Fruit fly (Drosophila melanogaster) whole organism, embryonic: ENCODE measurements around the gene CG6933.

Experiments
- Adf1 ChIP-seq: fragments of 200-800 bp; sonication (Bioruptor generic); IDR thresholded peaks from 2 replicates; pipeline ENCODE4 v1.3.6; 2022; ENCODE audit warnings: missing biosample characterization, missing genetic modification characterization
- CG11398 ChIP-seq: fragments of 200-800 bp; sonication (Bioruptor generic); optimal IDR thresholded peaks from 2 replicates; lab custom pipeline; 2016; ENCODE audit warnings: missing biosample characterization, missing genetic modification characterization
- CG12219 ChIP-seq: fragments of 200-800 bp; sonication (Bioruptor generic); optimal IDR thresholded peaks from 3 replicates; lab custom pipeline; 2018; ENCODE audit warnings: missing biosample characterization, mild to moderate bottlenecking, missing genetic modification characterization
- CG12659 ChIP-seq: fragments of 200-800 bp; sonication (Bioruptor generic); optimal IDR thresholded peaks from 3 replicates; lab custom pipeline; 2017; ENCODE audit warnings: mild to moderate bottlenecking, missing biosample characterization, missing genetic modification reagents, missing genetic modification characterization
- CG12769 ChIP-seq: fragments of 200-800 bp; sonication (Bioruptor generic); optimal IDR thresholded peaks from 2 replicates; lab custom pipeline; 2019; ENCODE audit warnings: missing biosample characterization, mild to moderate bottlenecking, missing genetic modification characterization, moderate library complexity
- CG15269 ChIP-seq: fragments of 200-800 bp; sonication (Bioruptor generic); optimal IDR thresholded peaks from 2 replicates; lab custom pipeline; 2018; ENCODE audit warnings: missing biosample characterization, mild to moderate bottlenecking, missing genetic modification characterization, moderate library complexity
- CG17568 ChIP-seq: fragments of 200-800 bp; sonication (Bioruptor generic); optimal IDR thresholded peaks from 2 replicates; lab custom pipeline; 2018; ENCODE audit warnings: missing biosample characterization, mild to moderate bottlenecking, missing genetic modification characterization, moderate library complexity
- CG17612 ChIP-seq: fragments of 200-800 bp; sonication (Bioruptor generic); IDR thresholded peaks from 2 replicates; pipeline ENCODE4 v1.3.6; 2022; ENCODE audit warnings: missing biosample characterization, missing genetic modification characterization
- CG17829 ChIP-seq: fragments of 200-800 bp; optimal IDR thresholded peaks from 2 replicates; lab custom pipeline; 2019; ENCODE audit warnings: missing biosample characterization, mild to moderate bottlenecking, missing genetic modification characterization, moderate library complexity
- CG2712 ChIP-seq: fragments of 200-800 bp; optimal IDR thresholded peaks from 3 replicates; lab custom pipeline; 2019; ENCODE audit warnings: missing biosample characterization, mild to moderate bottlenecking, missing genetic modification characterization, moderate library complexity
- CG31224 ChIP-seq: fragments of 200-800 bp; sonication (Bioruptor generic); IDR thresholded peaks from 2 replicates; pipeline ENCODE4 v1.3.6; 2022; ENCODE audit warnings: missing biosample characterization, missing genetic modification characterization
- CG31441 ChIP-seq: fragments of 200-800 bp; sonication (Bioruptor generic); IDR thresholded peaks from 2 replicates; pipeline ENCODE4 v1.3.6; 2022; ENCODE audit warnings: missing biosample characterization, missing genetic modification characterization
- CG3281 ChIP-seq: fragments of 200-800 bp; sonication (Bioruptor generic); optimal IDR thresholded peaks from 3 replicates; lab custom pipeline; 2017; ENCODE audit warnings: missing biosample characterization, mild to moderate bottlenecking, missing genetic modification characterization
- CG3847 ChIP-seq: fragments of 200-800 bp; sonication (Bioruptor generic); IDR thresholded peaks from 2 replicates; pipeline ENCODE4 v1.3.6; 2022; ENCODE audit warnings: missing biosample characterization, missing genetic modification characterization
- CG4282 ChIP-seq: fragments of 200-800 bp; sonication (Bioruptor generic); optimal IDR thresholded peaks from 2 replicates; lab custom pipeline; 2016; ENCODE audit warnings: missing biosample characterization, missing genetic modification characterization
- CG4360 ChIP-seq: fragments of 200-800 bp; sonication (Bioruptor generic); IDR thresholded peaks from 2 replicates; pipeline ENCODE4 v1.3.6; 2022; ENCODE audit warnings: missing biosample characterization, missing genetic modification characterization
- CG5180 ChIP-seq: fragments of 200-800 bp; sonication (Bioruptor generic); optimal IDR thresholded peaks from 3 replicates; lab custom pipeline; 2017; ENCODE audit warnings: missing biosample characterization, missing genetic modification characterization, mild to moderate bottlenecking, moderate library complexity, missing genetic modification reagents
- CG6654 ChIP-seq: fragments of 200-800 bp; sonication (Bioruptor generic); optimal IDR thresholded peaks from 2 replicates; lab custom pipeline; 2017; ENCODE audit warnings: missing biosample characterization, mild to moderate bottlenecking, missing genetic modification characterization
- CG6765 ChIP-seq: fragments of 200-800 bp; sonication (Bioruptor generic); optimal IDR thresholded peaks from 3 replicates; lab custom pipeline; 2017; ENCODE audit warnings: missing biosample characterization, mild to moderate bottlenecking, missing genetic modification characterization
- CG6791 ChIP-seq: fragments of 200-800 bp; sonication (Bioruptor generic); IDR thresholded peaks from 3 replicates; pipeline ENCODE4 v1.3.6; 2022; ENCODE audit warnings: missing biosample characterization, missing genetic modification characterization; ENCODE audit not compliant: partially characterized antibody
- CG6854 ChIP-seq: fragments of 200-800 bp; sonication (Bioruptor generic); optimal IDR thresholded peaks from 3 replicates; lab custom pipeline; 2017; ENCODE audit warnings: missing biosample characterization, mild to moderate bottlenecking, missing genetic modification characterization
- CG7963 ChIP-seq: fragments of 200-800 bp; sonication (Bioruptor generic); IDR thresholded peaks from 3 replicates; pipeline ENCODE4 v1.3.6; 2022; ENCODE audit warnings: missing biosample characterization, missing genetic modification characterization; ENCODE audit not compliant: partially characterized antibody
- CG9215 ChIP-seq: fragments of 200-800 bp; sonication (Bioruptor generic); IDR thresholded peaks from 2 replicates; pipeline ENCODE4 v1.3.6; 2022; ENCODE audit warnings: missing biosample characterization, missing genetic modification characterization
- CG9817 ChIP-seq: fragments of 200-800 bp; sonication (Bioruptor generic); optimal IDR thresholded peaks from 2 replicates; lab custom pipeline; 2018; ENCODE audit warnings: missing biosample characterization, mild to moderate bottlenecking, missing genetic modification characterization, moderate library complexity
- Eip74EF ChIP-seq, 2 experiments: fragments of 200-800 bp in 1 of 2; fragments of >200 bp in 1 of 2; sonication (Bioruptor generic) in 1 of 2; optimal IDR thresholded peaks; 2 replicates each; lab custom pipeline; 2017 to 2019; ENCODE audit warnings: missing biosample characterization in 2 of 2, missing genetic modification characterization in 2 of 2, mild to moderate bottlenecking in 1 of 2, moderate library complexity in 1 of 2
- Elba2 ChIP-seq: fragments of 200-800 bp; sonication (Bioruptor generic); optimal IDR thresholded peaks from 3 replicates; lab custom pipeline; 2016; ENCODE audit warnings: missing biosample characterization, missing genetic modification characterization
- Fer2 ChIP-seq: fragments of 200-800 bp; sonication (Bioruptor generic); optimal IDR thresholded peaks from 2 replicates; lab custom pipeline; 2018; ENCODE audit warnings: missing biosample characterization, mild to moderate bottlenecking, missing genetic modification characterization, moderate library complexity
- HmgZ ChIP-seq: fragments of 200-800 bp; sonication (Bioruptor generic); optimal IDR thresholded peaks from 2 replicates; lab custom pipeline; 2018; ENCODE audit warnings: missing biosample characterization, mild to moderate bottlenecking, missing genetic modification characterization
- Hr78 ChIP-seq, 2 experiments: fragments of 200-800 bp in 1 of 2; fragments of >200 bp in 1 of 2; sonication (Bioruptor generic) in 1 of 2; optimal IDR thresholded peaks; 2 replicates each; lab custom pipeline; 2017 to 2019; ENCODE audit warnings: missing biosample characterization in 2 of 2, missing genetic modification characterization in 2 of 2, mild to moderate bottlenecking in 1 of 2, moderate library complexity in 1 of 2
- NC2α ChIP-seq: fragments of 200-800 bp; sonication (Bioruptor generic); optimal IDR thresholded peaks from 2 replicates; lab custom pipeline; 2016; ENCODE audit warnings: missing biosample characterization, missing genetic modification characterization
- Neu2 ChIP-seq: fragments of 200-800 bp; sonication (Bioruptor generic); optimal IDR thresholded peaks from 3 replicates; lab custom pipeline; 2016; ENCODE audit warnings: missing biosample characterization, missing genetic modification characterization, borderline replicate concordance
- ab ChIP-seq: fragments of 200-800 bp; sonication (Bioruptor generic); optimal IDR thresholded peaks from 2 replicates; lab custom pipeline; 2016; ENCODE audit warnings: missing biosample characterization, missing genetic modification characterization
- ato ChIP-seq: fragments of 200-800 bp; sonication (Bioruptor generic); IDR thresholded peaks from 2 replicates; pipeline ENCODE4 v1.3.6; 2022; ENCODE audit warnings: missing biosample characterization, missing genetic modification characterization; ENCODE audit not compliant: partially characterized antibody
- bowl ChIP-seq: fragments of 200-800 bp; sonication (Bioruptor generic); IDR thresholded peaks from 2 replicates; pipeline ENCODE4 v1.3.6; 2022; ENCODE audit warnings: missing biosample characterization, missing genetic modification characterization
- cwo ChIP-seq: fragments of 200-800 bp; sonication (Bioruptor generic); optimal IDR thresholded peaks from 3 replicates; lab custom pipeline; 2017; ENCODE audit warnings: missing biosample characterization, missing genetic modification characterization, mild to moderate bottlenecking, moderate library complexity, missing genetic modification reagents
- disco-r ChIP-seq: fragments of 200-800 bp; sonication (Bioruptor generic); optimal IDR thresholded peaks from 2 replicates; lab custom pipeline; 2016; ENCODE audit warnings: missing biosample characterization, missing genetic modification characterization
- dm ChIP-seq: fragments of 200-800 bp; sonication (Bioruptor generic); optimal IDR thresholded peaks from 3 replicates; lab custom pipeline; 2016; ENCODE audit warnings: missing biosample characterization, missing genetic modification characterization
- en ChIP-seq: fragments of 200-800 bp; sonication (Bioruptor generic); optimal IDR thresholded peaks from 2 replicates; lab custom pipeline; 2016; ENCODE audit warnings: missing biosample characterization, missing genetic modification characterization
- fd96Cb ChIP-seq: fragments of 200-800 bp; sonication (Bioruptor generic); optimal IDR thresholded peaks from 2 replicates; lab custom pipeline; 2018; ENCODE audit warnings: missing biosample characterization, mild to moderate bottlenecking, missing genetic modification characterization, moderate library complexity
- hb ChIP-seq: fragments of 200-800 bp; sonication (Bioruptor generic); IDR thresholded peaks from 3 replicates; pipeline ENCODE4 v1.3.6; 2022; ENCODE audit warnings: missing biosample characterization, missing genetic modification characterization; ENCODE audit not compliant: partially characterized antibody
- jumu ChIP-seq: fragments of 200-800 bp; sonication (Bioruptor generic); optimal IDR thresholded peaks from 3 replicates; lab custom pipeline; 2016; ENCODE audit warnings: missing biosample characterization, missing genetic modification characterization
- mld ChIP-seq: fragments of 200-800 bp; sonication (Bioruptor generic); IDR thresholded peaks from 3 replicates; pipeline ENCODE4 v1.3.6; 2022; ENCODE audit warnings: missing biosample characterization, missing genetic modification characterization; ENCODE audit not compliant: partially characterized antibody
- otp ChIP-seq: fragments of 200-800 bp; sonication (Bioruptor generic); IDR thresholded peaks from 3 replicates; pipeline ENCODE4, ENCODE4 v1.3.6; 2022; ENCODE audit warnings: missing biosample characterization, missing genetic modification characterization
- scrt ChIP-seq: fragments of 200-800 bp; sonication (Bioruptor generic); optimal IDR thresholded peaks from 2 replicates; lab custom pipeline; 2018; ENCODE audit warnings: missing biosample characterization, mild to moderate bottlenecking, missing genetic modification characterization, moderate library complexity
- so ChIP-seq: fragments of 200-800 bp; sonication (Bioruptor generic); IDR thresholded peaks from 3 replicates; pipeline ENCODE4 v1.3.6; 2022; ENCODE audit warnings: missing biosample characterization, missing genetic modification characterization
- stc ChIP-seq: fragments of 200-800 bp; sonication (Bioruptor generic); IDR thresholded peaks from 2 replicates; pipeline ENCODE4 v1.3.6; 2022; ENCODE audit warnings: missing biosample characterization, missing genetic modification characterization
- stwl ChIP-seq: fragments of 200-800 bp; sonication (Bioruptor generic); optimal IDR thresholded peaks from 3 replicates; lab custom pipeline; 2018; ENCODE audit warnings: missing biosample characterization, mild to moderate bottlenecking, missing genetic modification characterization, moderate library complexity
- tll ChIP-seq, 2 experiments: fragments of 200-800 bp in 1 of 2; fragments of >200 bp in 1 of 2; sonication (Bioruptor generic) in 1 of 2; optimal IDR thresholded peaks; 2 replicates each; lab custom pipeline; 2017 to 2019; ENCODE audit warnings: missing biosample characterization in 2 of 2, missing genetic modification characterization in 2 of 2, mild to moderate bottlenecking in 1 of 2, moderate library complexity in 1 of 2
- z ChIP-seq: fragments of 200-800 bp; sonication (Bioruptor generic); IDR thresholded peaks from 3 replicates; pipeline ENCODE4 v1.3.6; 2022; ENCODE audit warnings: missing biosample characterization, missing genetic modification characterization

The CG6933 gene

DNA sequence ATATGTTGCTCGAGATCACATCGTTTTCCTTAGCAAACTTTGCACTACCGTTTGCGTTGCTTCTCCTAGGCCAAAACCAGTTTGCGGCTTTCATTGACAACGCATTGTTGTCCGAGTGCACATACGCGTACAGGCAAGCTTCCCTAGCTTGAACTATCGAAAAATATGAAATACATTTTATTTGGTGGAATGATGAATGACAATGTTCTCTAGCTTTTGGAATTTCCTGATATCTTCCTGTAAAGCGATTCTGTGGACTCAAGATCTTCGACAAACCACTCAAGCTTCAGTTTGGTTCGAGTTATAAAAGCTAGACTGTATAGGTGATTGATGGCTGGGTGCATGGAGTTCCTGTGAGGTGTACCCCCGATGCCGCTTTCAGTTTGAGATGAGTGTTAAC lies 24.3 kb downstream of the CG6933 start (continued):
- TF ChIP-seq tll (GFP tag; optimal IDR thresholded peaks at IDR 0.05; lab: Kevin White, UChicago) (no peak), CG9215 (no peak), en (GFP tag; lab: Kevin White, UChicago) (no peak), CG12219 (peak; percentile 65), cwo (no peak), hb (GFP tag; lab: Robert Waterston, UW) (no peak), CG3281 (GFP tag; lab: Kevin White, UChicago) (no peak), otp (GFP tag; lab: Robert Waterston, UW) (peak; percentile 58; the same call in 1 of the 3 replicates), Eip74EF (GFP tag; optimal IDR thresholded peaks at IDR 0.05; lab: Kevin White, UChicago) (peak in 1 of 2 experiments; percentile 51), Elba2 (GFP tag; lab: Kevin White, UChicago) (no peak), CG5180 (GFP tag; lab: Kevin White, UChicago) (peak; percentile 53), CG3847 (peak; percentile 50; the same call in 1 of the 2 replicates), dm (no peak), stwl (tag; lab: Kevin White, UChicago) (no peak), stc (GFP tag; lab: Robert Waterston, UW) (peak; percentile 76; the same call in 1 of the 2 replicates), CG17829 (peak; percentile 67), CG6854 (GFP tag; lab: Kevin White, UChicago) (no peak), CG17612 (GFP tag; lab: Robert Waterston, UW) (peak; percentile 19; the same call in 1 of the 2 replicates), CG7963 (GFP tag; lab: Robert Waterston, UW) (no peak), Fer2 (tag; lab: Kevin White, UChicago) (no peak), CG11398 (GFP tag; lab: Kevin White, UChicago) (no peak), so (GFP tag; lab: Robert Waterston, UW) (peak; percentile 64; the same call in 1 of the 3 replicates), CG4282 (GFP tag; lab: Kevin White, UChicago) (no peak), CG6765 (GFP tag; lab: Kevin White, UChicago) (no peak), HmgZ (tag; lab: Kevin White, UChicago) (no peak), CG12769 (tag; lab: Kevin White, UChicago) (peak; percentile 55), Adf1 (no peak), ato (GFP tag; lab: Robert Waterston, UW) (no peak), CG4360 (GFP tag; lab: Robert Waterston, UW) (0 out of 2 replicates have a peak, but pooled peaks have one; percentile 24), scrt (no peak), CG6791 (GFP tag; lab: Robert Waterston, UW) (no peak), CG6654 (GFP tag; lab: Kevin White, UChicago) (peak; percentile 27), fd96Cb (peak; percentile 69), CG31224 (no peak), Hr78 (GFP tag; optimal IDR thresholded peaks at IDR 0.05; lab: Kevin White, UChicago) (peak in 1 of 2 experiments; percentile 56), Neu2 (GFP tag; lab: Kevin White, UChicago) (no peak), mld (no peak), CG2712 (tag; lab: Kevin White, UChicago) (peak; percentile 81), jumu (GFP tag; lab: Kevin White, UChicago) (peak; percentile 54), CG15269 (tag; lab: Kevin White, UChicago) (peak; percentile 54), z (GFP tag; lab: Robert Waterston, UW) (peak; percentile 82), disco-r (no peak), CG12659 (GFP tag; lab: Kevin White, UChicago) (peak; percentile 37), CG9817 (tag; lab: Kevin White, UChicago) (peak; percentile 23), NC2α (GFP tag; lab: Kevin White, UChicago) (peak; percentile 18), ab (no peak), bowl (no peak), CG31441 (peak; percentile 80), CG17568 (GFP tag; lab: Kevin White, UChicago) (no peak)
